Worm (Caenorhabditis elegans) whole organism, L3 larva: ENCODE measurements around the gene sup-36.

Experiments
- R02D3.7 ChIP-seq: fragments of 150-350 bp; optimal IDR thresholded peaks from 2 replicates; lab custom pipeline; 2014; ENCODE audit warnings: missing biosample characterization, missing genetic modification characterization
- ZK546.5 ChIP-seq: sonication (generic microtip); optimal IDR thresholded peaks from 2 replicates; lab custom pipeline; 2017; ENCODE audit warnings: missing biosample characterization, missing genetic modification characterization
- aly-2 ChIP-seq: fragments of 150-350 bp; optimal IDR thresholded peaks from 2 replicates; lab custom pipeline; 2014; ENCODE audit warnings: missing biosample characterization, missing genetic modification characterization
- ama-1 ChIP-seq: fragments of 150-350 bp; optimal IDR thresholded peaks from 2 replicates; lab custom pipeline; 2018
- ceh-16 ChIP-seq: sonication (generic microtip); optimal IDR thresholded peaks from 2 replicates; lab custom pipeline; 2017; ENCODE audit warnings: missing biosample characterization, missing genetic modification characterization
- ceh-28 ChIP-seq: fragments of 150-350 bp; optimal IDR thresholded peaks from 2 replicates; lab custom pipeline; 2014; ENCODE audit warnings: missing biosample characterization, missing genetic modification reagents, missing genetic modification characterization
- ceh-82 ChIP-seq: fragments of 150-350 bp; optimal IDR thresholded peaks from 2 replicates; lab custom pipeline; 2014; ENCODE audit warnings: missing biosample characterization, missing genetic modification characterization
- ceh-9 ChIP-seq: sonication (generic microtip); optimal IDR thresholded peaks from 2 replicates; lab custom pipeline; 2018; ENCODE audit warnings: missing biosample characterization, missing genetic modification characterization
- daf-12 ChIP-seq: fragments of 150-350 bp; optimal IDR thresholded peaks from 2 replicates; lab custom pipeline; 2014; ENCODE audit warnings: missing biosample characterization, missing genetic modification reagents, missing genetic modification characterization
- egl-27 ChIP-seq: sonication (generic microtip); optimal IDR thresholded peaks from 4 replicates; lab custom pipeline; 2017; ENCODE audit warnings: missing biosample characterization, missing genetic modification reagents, missing genetic modification characterization
- egl-5 ChIP-seq: fragments of 150-350 bp; optimal IDR thresholded peaks from 2 replicates; lab custom pipeline; 2017; ENCODE audit warnings: missing biosample characterization, missing genetic modification reagents, missing genetic modification characterization, inconsistent platforms
- elt-1 ChIP-seq: fragments of 150-350 bp; optimal IDR thresholded peaks from 2 replicates; lab custom pipeline; 2014; ENCODE audit warnings: missing biosample characterization, missing genetic modification characterization
- elt-2 ChIP-seq: sonication (generic microtip); optimal IDR thresholded peaks from 2 replicates; lab custom pipeline; 2016; ENCODE audit warnings: missing genetic modification reagents, mild to moderate bottlenecking, missing genetic modification characterization, missing compliant biosample characterization
- elt-3 ChIP-seq, 3 experiments: fragments of 150-350 bp in 1 of 3; sonication (generic microtip) in 2 of 3; optimal IDR thresholded peaks; 2 replicates in 2 of 3; 4 replicates in 1 of 3; lab custom pipeline; 2014 to 2017; ENCODE audit warnings: missing biosample characterization in 3 of 3, missing genetic modification characterization in 3 of 3
- eor-1 ChIP-seq, 2 experiments: fragments of 150-350 bp; optimal IDR thresholded peaks; 2 replicates each; lab custom pipeline; 2014 to 2018; ENCODE audit warnings: missing biosample characterization in 2 of 2, missing genetic modification characterization in 2 of 2
- fkh-10 ChIP-seq: sonication (generic microtip); optimal IDR thresholded peaks from 2 replicates; lab custom pipeline; 2017; ENCODE audit warnings: missing biosample characterization, missing genetic modification reagents, missing genetic modification characterization
- fkh-2 ChIP-seq: fragments of 150-350 bp; optimal IDR thresholded peaks from 2 replicates; lab custom pipeline; 2014; ENCODE audit warnings: missing biosample characterization, missing genetic modification reagents, missing genetic modification characterization
- fos-1 ChIP-seq: fragments of 150-350 bp; optimal IDR thresholded peaks from 2 replicates; lab custom pipeline; 2014; ENCODE audit warnings: missing biosample characterization, missing genetic modification characterization
- hmg-11 ChIP-seq: sonication (generic microtip); optimal IDR thresholded peaks from 2 replicates; lab custom pipeline; 2016; ENCODE audit warnings: missing genetic modification characterization, missing compliant biosample characterization
- jun-1 ChIP-seq: fragments of 150-350 bp; optimal IDR thresholded peaks from 2 replicates; lab custom pipeline; 2014; ENCODE audit warnings: missing biosample characterization, missing genetic modification reagents, missing genetic modification characterization
- lin-15B ChIP-seq: fragments of 150-350 bp; optimal IDR thresholded peaks from 2 replicates; lab custom pipeline; 2014; ENCODE audit warnings: missing biosample characterization, missing genetic modification characterization
- lin-39 ChIP-seq: fragments of 150-350 bp; optimal IDR thresholded peaks from 2 replicates; lab custom pipeline; 2018; ENCODE audit warnings: missing biosample characterization, missing genetic modification reagents, missing genetic modification characterization
- lsy-12 ChIP-seq: sonication (generic microtip); optimal IDR thresholded peaks from 2 replicates; lab custom pipeline; 2016; ENCODE audit warnings: mild to moderate bottlenecking, missing genetic modification characterization, missing compliant biosample characterization
- mdl-1 ChIP-seq: fragments of 150-350 bp; optimal IDR thresholded peaks from 2 replicates; lab custom pipeline; 2014; ENCODE audit warnings: missing biosample characterization, missing genetic modification characterization
- mml-1 ChIP-seq: fragments of 150-350 bp; sonication (generic microtip); optimal IDR thresholded peaks from 3 replicates; lab custom pipeline; 2014; ENCODE audit warnings: missing biosample characterization, missing genetic modification characterization
- nfya-1 ChIP-seq: sonication (generic microtip); optimal IDR thresholded peaks from 2 replicates; lab custom pipeline; 2017; ENCODE audit warnings: missing genetic modification characterization, mild to moderate bottlenecking, missing compliant biosample characterization, antibody characterized with exemption, moderate library complexity; ENCODE audit not compliant: insufficient read depth
- nhr-11 ChIP-seq: fragments of 150-350 bp; optimal IDR thresholded peaks from 2 replicates; lab custom pipeline; 2014; ENCODE audit warnings: missing biosample characterization, missing genetic modification characterization
- nhr-12 ChIP-seq: fragments of 150-350 bp; optimal IDR thresholded peaks from 2 replicates; lab custom pipeline; 2014; ENCODE audit warnings: missing biosample characterization, missing genetic modification characterization
- nhr-23 ChIP-seq: fragments of 150-350 bp; optimal IDR thresholded peaks from 2 replicates; lab custom pipeline; 2014; ENCODE audit warnings: missing biosample characterization, missing genetic modification reagents, missing genetic modification characterization
- nhr-237 ChIP-seq: fragments of 150-350 bp; optimal IDR thresholded peaks from 2 replicates; lab custom pipeline; 2014; ENCODE audit warnings: missing biosample characterization, missing genetic modification characterization
- nhr-25 ChIP-seq: sonication (generic microtip); optimal IDR thresholded peaks from 2 replicates; lab custom pipeline; 2017; ENCODE audit warnings: missing biosample characterization, missing genetic modification characterization
- nhr-28 ChIP-seq: fragments of 150-350 bp; optimal IDR thresholded peaks from 2 replicates; lab custom pipeline; 2014; ENCODE audit warnings: missing biosample characterization, missing genetic modification characterization
- nhr-43 ChIP-seq: sonication (generic microtip); optimal IDR thresholded peaks from 2 replicates; lab custom pipeline; 2016; ENCODE audit warnings: mild to moderate bottlenecking, missing genetic modification characterization, missing compliant biosample characterization; ENCODE audit not compliant: poor library complexity, severe bottlenecking
- nhr-67 ChIP-seq: fragments of 150-350 bp; optimal IDR thresholded peaks from 2 replicates; lab custom pipeline; 2014; ENCODE audit warnings: missing biosample characterization, missing genetic modification characterization
- nhr-76 ChIP-seq: fragments of 150-350 bp; sonication (generic microtip); optimal IDR thresholded peaks from 5 replicates; lab custom pipeline; 2014; ENCODE audit warnings: missing biosample characterization, missing genetic modification characterization
- nhr-77 ChIP-seq: fragments of 150-350 bp; optimal IDR thresholded peaks from 2 replicates; lab custom pipeline; 2014; ENCODE audit warnings: missing biosample characterization, missing genetic modification characterization
- pha-4 ChIP-seq: fragments of 150-350 bp; optimal IDR thresholded peaks from 2 replicates; lab custom pipeline; 2014; ENCODE audit warnings: missing biosample characterization, missing genetic modification reagents, missing genetic modification characterization
- pqm-1 ChIP-seq: fragments of 150-350 bp; optimal IDR thresholded peaks from 2 replicates; lab custom pipeline; 2017; ENCODE audit warnings: missing biosample characterization, missing genetic modification characterization, inconsistent platforms
- sea-2 ChIP-seq: fragments of 150-350 bp; sonication (generic microtip); optimal IDR thresholded peaks from 4 replicates; lab custom pipeline; 2014; ENCODE audit warnings: missing biosample characterization, missing genetic modification reagents, missing genetic modification characterization
- skn-1 ChIP-seq: fragments of 150-350 bp; optimal IDR thresholded peaks from 2 replicates; lab custom pipeline; 2014; ENCODE audit warnings: missing biosample characterization, missing genetic modification characterization
- snpc-4 ChIP-seq: fragments of 150-350 bp; optimal IDR thresholded peaks from 2 replicates; lab custom pipeline; 2014; ENCODE audit warnings: missing biosample characterization, missing genetic modification characterization
- tbx-2 ChIP-seq: sonication (generic microtip); optimal IDR thresholded peaks from 2 replicates; lab custom pipeline; 2016; ENCODE audit warnings: mild to moderate bottlenecking, missing genetic modification characterization, missing compliant biosample characterization
- unc-39 ChIP-seq: sonication (generic microtip); optimal IDR thresholded peaks from 4 replicates; lab custom pipeline; 2017; ENCODE audit warnings: missing biosample characterization, missing genetic modification characterization
- unc-62 ChIP-seq: fragments of 150-350 bp; sonication (generic microtip); optimal IDR thresholded peaks from 4 replicates; lab custom pipeline; 2014; ENCODE audit warnings: missing biosample characterization, missing genetic modification reagents, missing genetic modification characterization
- zag-1 ChIP-seq: fragments of 150-350 bp; optimal IDR thresholded peaks from 2 replicates; lab custom pipeline; 2014; ENCODE audit warnings: missing biosample characterization, missing genetic modification characterization
- ztf-11 ChIP-seq: fragments of 150-350 bp; optimal IDR thresholded peaks from 2 replicates; lab custom pipeline; 2014; ENCODE audit warnings: missing biosample characterization, missing genetic modification characterization
- ztf-4 ChIP-seq: fragments of 150-350 bp; optimal IDR thresholded peaks from 2 replicates; lab custom pipeline; 2014; ENCODE audit warnings: missing biosample characterization, missing genetic modification characterization

The sup-36 gene

DNA sequence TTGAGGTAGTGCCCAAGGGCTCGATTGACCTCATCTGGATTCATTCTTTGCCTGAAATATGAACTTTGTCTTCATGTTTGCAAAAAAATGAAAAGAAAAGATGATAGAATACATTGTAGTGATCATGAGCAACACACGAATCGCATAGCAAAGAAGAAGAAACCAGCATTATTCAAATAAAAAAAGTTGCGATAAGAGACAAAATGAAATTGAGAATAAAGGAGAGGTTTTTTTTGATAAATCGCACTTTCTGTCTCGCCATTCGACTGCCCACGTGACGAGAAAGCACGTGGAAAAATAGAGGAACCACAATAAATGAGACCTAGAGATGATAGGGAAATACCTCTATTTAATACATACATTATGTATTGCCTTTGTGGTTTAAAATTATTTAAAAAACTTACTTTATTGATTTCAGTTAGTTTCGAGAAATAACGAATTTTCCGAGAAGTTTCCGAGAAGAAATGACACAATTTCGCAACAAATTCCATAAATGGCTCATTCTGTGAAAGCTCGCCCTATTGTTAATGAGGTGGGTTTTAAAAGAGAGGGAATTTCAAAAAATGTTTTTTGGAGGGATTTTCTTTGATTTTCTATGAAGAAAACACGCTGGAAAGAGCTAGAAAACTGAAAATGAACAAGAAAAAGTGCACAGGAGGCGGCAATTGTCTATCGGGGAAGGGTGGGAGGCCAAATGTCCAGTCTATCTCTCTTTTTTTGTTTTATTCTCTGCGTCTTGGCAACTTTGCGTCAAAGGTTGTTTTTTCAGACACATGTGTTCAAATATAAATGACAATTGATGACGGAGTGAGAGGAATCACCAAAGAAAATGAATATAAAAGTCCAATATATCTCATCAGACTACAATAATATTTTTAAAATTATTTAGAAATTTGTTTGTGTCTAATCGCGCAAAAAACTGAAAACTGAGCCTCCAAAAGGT lies 45.8 kb upstream of the sup-36 start, which contains the start of gene paqr-1 (continued):
- TF ChIP-seq nhr-11, result no peak
- no peak for TF ChIP-seq nhr-23
- TF ChIP-seq pqm-1, result peak; percentile 29
- no peak for TF ChIP-seq daf-12 (tag; lab: Kevin White, UChicago)
- TF ChIP-seq lin-39, result peak; percentile 16

DNA sequence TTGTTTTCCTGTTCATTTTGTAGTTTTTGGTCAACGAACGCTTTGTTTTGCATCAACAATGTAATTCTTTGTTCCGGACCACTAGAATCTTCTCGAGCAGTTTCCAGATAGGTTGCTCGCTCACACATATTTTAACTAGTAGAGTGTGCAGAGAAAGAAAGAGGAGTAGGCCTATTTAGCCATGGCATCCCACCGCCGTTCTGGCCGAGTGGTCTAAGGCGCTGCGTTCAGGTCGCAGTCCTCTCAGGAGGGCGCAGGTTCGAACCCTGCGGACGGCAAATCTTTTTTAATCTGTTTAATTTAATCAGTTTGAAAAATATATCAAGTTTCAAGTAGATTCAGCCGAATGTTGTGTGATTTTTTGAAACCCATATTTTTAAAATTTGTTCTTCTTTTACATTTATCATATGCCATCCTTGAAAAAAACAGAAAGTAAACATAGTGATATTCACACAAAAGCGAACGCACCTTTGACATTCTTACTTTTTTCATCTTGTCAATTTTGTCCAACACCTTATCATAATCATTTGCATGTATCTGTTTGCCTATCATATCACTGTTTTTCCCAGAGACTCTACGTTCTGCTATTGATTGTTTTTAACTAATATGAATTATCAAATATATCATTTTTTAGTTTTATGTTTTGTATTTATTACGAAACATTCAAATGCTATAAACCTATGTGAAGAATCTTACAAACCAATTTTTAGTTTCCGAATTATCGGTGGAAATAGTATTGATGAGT lies 44.7 kb upstream of the sup-36 start, which contains the start of gene try-3:
TSS of gene try-3 (plus strand) at position 532 of the 745 bp plus-strand sequence.
- TF ChIP-seq zag-1 (tag; lab: Kevin White, UChicago) (no peak), tbx-2 (tag; lab: Kevin White, UChicago) (no peak), fkh-2 (tag; lab: Kevin White, UChicago) (no peak), ztf-11 (no peak), nhr-23 (peak; percentile 32), ceh-9 (tag; lab: Kevin White, UChicago) (no peak), eor-1 (tag; optimal IDR thresholded peaks at IDR 0.05; lab: Kevin White, UChicago) (no peak), lin-39 (peak; percentile 88), jun-1 (no peak), nhr-25 (no peak), elt-1 (no peak), nfya-1 (tag; lab: Kevin White, UChicago) (peak; percentile 71), skn-1 (tag; lab: Kevin White, UChicago) (peak; percentile 33), fos-1 (no peak), ceh-28 (tag; lab: Kevin White, UChicago) (no peak), nhr-67 (tag; lab: Kevin White, UChicago) (no peak), elt-3 (tag; optimal IDR thresholded peaks at IDR 0.05; lab: Kevin White, UChicago) (peak in 1 of 3 experiments; percentile 63), ceh-16 (tag; lab: Kevin White, UChicago) (no peak), mdl-1 (tag; lab: Kevin White, UChicago) (no peak), pqm-1 (peak; percentile 43), ZK546.5 (no peak), aly-2 (no peak), sea-2 (GFP tag; lab: Kevin White, UChicago) (no peak), nhr-11 (no peak), snpc-4 (tag; lab: Kevin White, UChicago) (peak; percentile 58), ztf-4 (tag; lab: Kevin White, UChicago) (no peak), nhr-76 (no peak), unc-39 (no peak), nhr-237 (no peak), daf-12 (tag; lab: Kevin White, UChicago) (no peak), nhr-77 (tag; lab: Kevin White, UChicago) (no peak), nhr-12 (tag; lab: Kevin White, UChicago) (no peak), hmg-11 (peak; percentile 77), ama-1 (lab: Kevin White, UChicago) (no peak), lin-15B (tag; lab: Kevin White, UChicago) (peak; percentile 49), nhr-28 (tag; lab: Kevin White, UChicago) (no peak), mml-1 (tag; lab: Kevin White, UChicago) (no peak), lsy-12 (tag; lab: Kevin White, UChicago) (peak; percentile 21), pha-4 (tag; lab: Kevin White, UChicago) (peak; percentile 70), egl-27 (tag; lab: Kevin White, UChicago) (peak; percentile 33), ceh-82 (tag; lab: Kevin White, UChicago) (no peak), egl-5 (tag; lab: Kevin White, UChicago) (no peak), unc-62 (no peak), nhr-43 (tag; lab: Kevin White, UChicago) (peak; percentile 76), elt-2 (tag; lab: Kevin White, UChicago) (peak; percentile 56), R02D3.7 (tag; lab: Kevin White, UChicago) (peak; percentile 14), fkh-10 (no peak)
